Worm (Caenorhabditis elegans) whole organism, L4 larva: ENCODE measurements around the gene W04G3.13.

Source experiments
- pqm-1 ChIP-seq: sonication (generic microtip); optimal IDR thresholded peaks from 2 replicates; lab custom pipeline; 2017; ENCODE audit warnings: missing biosample characterization, missing genetic modification characterization
- ztf-11 ChIP-seq: fragments of 150-350 bp; optimal IDR thresholded peaks from 2 replicates; lab custom pipeline; 2014; ENCODE audit warnings: missing biosample characterization, missing genetic modification characterization
- ztf-7 ChIP-seq: fragments of 150-350 bp; optimal IDR thresholded peaks from 2 replicates; lab custom pipeline; 2014; ENCODE audit warnings: missing biosample characterization, missing genetic modification characterization

DNA sequence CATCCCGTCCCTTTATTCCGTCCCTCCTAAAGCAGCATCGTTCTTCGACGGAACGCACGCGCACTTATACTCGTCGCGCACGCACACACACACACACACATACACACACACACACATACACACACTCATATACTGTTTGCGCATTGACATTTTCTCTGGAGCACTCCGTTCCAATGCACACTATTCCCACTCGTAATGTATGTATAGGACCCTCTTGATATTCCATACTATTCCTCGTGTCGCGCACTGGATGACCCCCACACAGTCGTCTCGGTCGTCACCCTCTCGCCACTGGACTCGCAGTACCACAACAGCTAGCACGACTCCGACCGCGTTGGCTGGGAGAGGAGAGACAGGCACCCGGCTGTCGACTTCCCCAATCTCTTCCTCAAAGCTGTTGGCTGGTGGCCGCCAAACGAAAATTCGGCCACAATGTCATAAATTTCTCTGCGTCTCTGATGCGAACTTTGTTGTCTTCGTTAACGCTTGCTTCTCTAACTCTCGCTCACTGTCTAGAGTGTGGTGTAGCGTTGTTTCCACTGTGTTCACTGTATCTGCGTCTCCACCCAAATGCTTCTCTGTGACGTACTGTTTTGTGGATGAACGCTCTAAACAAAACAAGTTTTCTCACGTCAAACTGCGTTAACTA, 48.4 kb downstream of the W04G3.13 start:
- peak; percentile 28 for TF ChIP-seq ztf-7 (tag; lab: Kevin White, UChicago)
- TF ChIP-seq pqm-1 (tag; lab: Kevin White, UChicago) = peak; percentile 10
- peak; percentile 36 for TF ChIP-seq ztf-11 (tag; lab: Kevin White, UChicago)
